Fruit fly (Drosophila melanogaster) whole organism, embryonic: ENCODE measurements around the gene snz.

Experiments used
- Ada2b ChIP-seq: fragments of 200-800 bp; sonication (Bioruptor generic); IDR thresholded peaks from 2 replicates; pipeline ENCODE4 v1.3.6; 2022; ENCODE audit warnings: missing biosample characterization, missing genetic modification characterization
- B-H1 ChIP-seq: fragments of 200-800 bp; sonication (Bioruptor generic); IDR thresholded peaks from 3 replicates; pipeline ENCODE4 v1.3.6; 2022; ENCODE audit warnings: missing biosample characterization, missing genetic modification characterization
- C15 ChIP-seq: fragments of 200-800 bp; sonication (Bioruptor generic); IDR thresholded peaks from 3 replicates; pipeline ENCODE4 v1.3.6; 2022; ENCODE audit warnings: missing biosample characterization, missing genetic modification characterization
- CG11695 ChIP-seq: fragments of 200-800 bp; sonication (Bioruptor generic); IDR thresholded peaks from 3 replicates; pipeline ENCODE4 v1.3.6; 2022; ENCODE audit warnings: missing biosample characterization, missing genetic modification characterization
- CG12155 ChIP-seq: fragments of 200-800 bp; sonication (Bioruptor generic); optimal IDR thresholded peaks from 3 replicates; lab custom pipeline; 2016; ENCODE audit warnings: missing biosample characterization, missing genetic modification characterization
- CG14667 ChIP-seq: fragments of 200-800 bp; sonication (Bioruptor generic); IDR thresholded peaks from 2 replicates; pipeline ENCODE4 v1.3.6; 2022; ENCODE audit warnings: missing biosample characterization, missing genetic modification characterization
- CG15011 ChIP-seq: fragments of 200-800 bp; sonication (Bioruptor generic); optimal IDR thresholded peaks from 3 replicates; lab custom pipeline; 2018; ENCODE audit warnings: missing biosample characterization, mild to moderate bottlenecking, missing genetic modification characterization
- CG15514 ChIP-seq: fragments of 200-800 bp; sonication (Bioruptor generic); optimal IDR thresholded peaks from 3 replicates; lab custom pipeline; 2017; ENCODE audit warnings: missing biosample characterization, missing genetic modification characterization, mild to moderate bottlenecking, moderate library complexity, missing genetic modification reagents
- CG1647 ChIP-seq: fragments of 200-800 bp; sonication (Bioruptor generic); optimal IDR thresholded peaks from 3 replicates; lab custom pipeline; 2016; ENCODE audit warnings: missing biosample characterization, missing genetic modification characterization
- CG16813 ChIP-seq: fragments of 200-800 bp; sonication (Bioruptor generic); IDR thresholded peaks from 3 replicates; pipeline ENCODE4 v1.3.6; 2022; ENCODE audit warnings: missing biosample characterization, missing genetic modification characterization; ENCODE audit not compliant: partially characterized antibody
- CG17361 ChIP-seq: fragments of 200-800 bp; sonication (Bioruptor generic); IDR thresholded peaks from 3 replicates; pipeline ENCODE4 v1.3.6; 2022; ENCODE audit warnings: missing biosample characterization, missing genetic modification characterization
- CG17385 ChIP-seq: fragments of 200-800 bp; sonication (Bioruptor generic); optimal IDR thresholded peaks from 3 replicates; lab custom pipeline; 2018; ENCODE audit warnings: missing biosample characterization, mild to moderate bottlenecking, missing genetic modification characterization
- CG1832 ChIP-seq: fragments of 200-800 bp; sonication (Bioruptor generic); optimal IDR thresholded peaks from 2 replicates; lab custom pipeline; 2017; ENCODE audit warnings: missing biosample characterization, mild to moderate bottlenecking, missing genetic modification characterization, inconsistent platforms
- CG3065 ChIP-seq: fragments of 200-800 bp; sonication (Bioruptor generic); optimal IDR thresholded peaks from 2 replicates; lab custom pipeline; 2016; ENCODE audit warnings: missing biosample characterization, missing genetic modification characterization
- CG31365 ChIP-seq: fragments of 200-800 bp; sonication (Bioruptor generic); optimal IDR thresholded peaks from 2 replicates; lab custom pipeline; 2018; ENCODE audit warnings: missing biosample characterization, mild to moderate bottlenecking, missing genetic modification characterization
- CG32767 ChIP-seq: fragments of 200-800 bp; sonication (Bioruptor generic); IDR thresholded peaks from 2 replicates; pipeline ENCODE4 v1.3.6; 2022; ENCODE audit warnings: missing biosample characterization, missing genetic modification characterization
- CG4404 ChIP-seq: fragments of 200-800 bp; sonication (Bioruptor generic); IDR thresholded peaks from 2 replicates; pipeline ENCODE4 v1.3.6; 2022; ENCODE audit warnings: missing biosample characterization, missing genetic modification characterization
- CG6765 ChIP-seq: fragments of 200-800 bp; sonication (Bioruptor generic); optimal IDR thresholded peaks from 3 replicates; lab custom pipeline; 2017; ENCODE audit warnings: missing biosample characterization, mild to moderate bottlenecking, missing genetic modification characterization
- CG7372 ChIP-seq: fragments of 200-800 bp; sonication (Bioruptor generic); IDR thresholded peaks from 2 replicates; pipeline ENCODE4 v1.3.6; 2022; ENCODE audit warnings: missing biosample characterization, missing genetic modification characterization
- Dfd ChIP-seq, 2 experiments: fragments of >200 bp; optimal IDR thresholded peaks; 2 replicates each; lab custom pipeline; 2017; ENCODE audit warnings: missing biosample characterization in 2 of 2, missing genetic modification characterization in 2 of 2
- Dip2 ChIP-seq: fragments of 200-800 bp; sonication (Bioruptor generic); IDR thresholded peaks from 2 replicates; pipeline ENCODE4 v1.3.6; 2022; ENCODE audit warnings: missing biosample characterization, missing genetic modification characterization
- Drgx ChIP-seq: fragments of 200-800 bp; sonication (Bioruptor generic); IDR thresholded peaks from 2 replicates; pipeline ENCODE4 v1.3.6; 2022; ENCODE audit warnings: missing biosample characterization, missing genetic modification characterization
- E2f2 ChIP-seq: fragments of 200-800 bp; sonication (Bioruptor generic); IDR thresholded peaks from 2 replicates; pipeline ENCODE4 v1.3.6; 2022; ENCODE audit warnings: missing biosample characterization, missing genetic modification characterization
- ERR ChIP-seq: fragments of 200-800 bp; sonication (Bioruptor generic); optimal IDR thresholded peaks from 2 replicates; lab custom pipeline; 2016; ENCODE audit warnings: missing biosample characterization, missing genetic modification characterization
- Ets97D ChIP-seq: fragments of 200-800 bp; sonication (Bioruptor generic); optimal IDR thresholded peaks from 3 replicates; lab custom pipeline; 2016; ENCODE audit warnings: missing biosample characterization, missing genetic modification characterization
- Hand ChIP-seq: fragments of 200-800 bp; sonication (Bioruptor generic); optimal IDR thresholded peaks from 2 replicates; lab custom pipeline; 2017; ENCODE audit warnings: mild to moderate bottlenecking, missing biosample characterization, missing genetic modification reagents, missing genetic modification characterization
- NC2α ChIP-seq: fragments of 200-800 bp; sonication (Bioruptor generic); optimal IDR thresholded peaks from 2 replicates; lab custom pipeline; 2016; ENCODE audit warnings: missing biosample characterization, missing genetic modification characterization
- Rfx ChIP-seq: fragments of 200-800 bp; sonication (Bioruptor generic); IDR thresholded peaks from 2 replicates; pipeline ENCODE4 v1.3.6; 2022; ENCODE audit warnings: missing biosample characterization, missing genetic modification characterization
- Ssrp ChIP-seq: fragments of 200-800 bp; sonication (Bioruptor generic); optimal IDR thresholded peaks from 2 replicates; lab custom pipeline; 2018; ENCODE audit warnings: missing biosample characterization, mild to moderate bottlenecking, missing genetic modification characterization, moderate library complexity
- Usf ChIP-seq: fragments of 200-800 bp; sonication (Bioruptor generic); optimal IDR thresholded peaks from 2 replicates; lab custom pipeline; 2017; ENCODE audit warnings: missing genotype, missing biosample characterization, missing genetic modification characterization
- ato ChIP-seq: fragments of 200-800 bp; sonication (Bioruptor generic); IDR thresholded peaks from 2 replicates; pipeline ENCODE4 v1.3.6; 2022; ENCODE audit warnings: missing biosample characterization, missing genetic modification characterization; ENCODE audit not compliant: partially characterized antibody
- chn ChIP-seq: fragments of 200-800 bp; sonication (Bioruptor generic); optimal IDR thresholded peaks from 2 replicates; lab custom pipeline; 2016; ENCODE audit warnings: missing biosample characterization, missing genetic modification characterization
- corto ChIP-seq: fragments of 200-800 bp; sonication (Bioruptor generic); optimal IDR thresholded peaks from 2 replicates; lab custom pipeline; 2016; ENCODE audit warnings: missing biosample characterization, mild to moderate bottlenecking, missing genetic modification characterization, moderate library complexity
- croc ChIP-seq: fragments of 200-800 bp; sonication (Bioruptor generic); conservative IDR thresholded peaks from 3 replicates; pipeline ENCODE4 v1.3.6; 2022; ENCODE audit warnings: missing biosample characterization, missing genetic modification characterization
- cwo ChIP-seq: fragments of 200-800 bp; sonication (Bioruptor generic); optimal IDR thresholded peaks from 3 replicates; lab custom pipeline; 2017; ENCODE audit warnings: missing biosample characterization, missing genetic modification characterization, mild to moderate bottlenecking, moderate library complexity, missing genetic modification reagents
- disco-r ChIP-seq: fragments of 200-800 bp; sonication (Bioruptor generic); optimal IDR thresholded peaks from 2 replicates; lab custom pipeline; 2016; ENCODE audit warnings: missing biosample characterization, missing genetic modification characterization
- gro ChIP-seq: fragments of 200-800 bp; sonication (Bioruptor generic); optimal IDR thresholded peaks from 2 replicates; lab custom pipeline; 2016; ENCODE audit warnings: missing biosample characterization, missing genetic modification characterization
- jigr1 ChIP-seq: fragments of 200-800 bp; sonication (Bioruptor generic); IDR thresholded peaks from 3 replicates; pipeline ENCODE4 v1.3.6; 2022; ENCODE audit warnings: missing biosample characterization, missing genetic modification characterization
- jing ChIP-seq: fragments of 200-800 bp; sonication (Bioruptor generic); optimal IDR thresholded peaks from 2 replicates; lab custom pipeline; 2018; ENCODE audit warnings: missing biosample characterization, mild to moderate bottlenecking, missing genetic modification characterization
- lbe ChIP-seq: fragments of 200-800 bp; sonication (Bioruptor generic); optimal IDR thresholded peaks from 2 replicates; lab custom pipeline; 2016; ENCODE audit warnings: missing biosample characterization, mild to moderate bottlenecking, missing genetic modification characterization
- mam ChIP-seq: fragments of 200-800 bp; sonication (Bioruptor generic); optimal IDR thresholded peaks from 3 replicates; lab custom pipeline; 2016; ENCODE audit warnings: missing biosample characterization, missing genetic modification characterization
- nau ChIP-seq: fragments of 200-800 bp; sonication (Bioruptor generic); optimal IDR thresholded peaks from 3 replicates; lab custom pipeline; 2017; ENCODE audit warnings: missing biosample characterization, mild to moderate bottlenecking, missing genetic modification characterization, missing genetic modification reagents
- nom ChIP-seq: fragments of 200-800 bp; sonication (Bioruptor generic); optimal IDR thresholded peaks from 2 replicates; lab custom pipeline; 2017; ENCODE audit warnings: missing biosample characterization, missing genetic modification characterization, mild to moderate bottlenecking, moderate library complexity, missing genetic modification reagents
- p53 ChIP-seq: fragments of 200-800 bp; sonication (Bioruptor generic); optimal IDR thresholded peaks from 2 replicates; lab custom pipeline; 2016; ENCODE audit warnings: missing biosample characterization, missing genetic modification characterization
- pzg ChIP-seq: fragments of 200-800 bp; sonication (Bioruptor generic); optimal IDR thresholded peaks from 3 replicates; lab custom pipeline; 2018; ENCODE audit warnings: missing biosample characterization, mild to moderate bottlenecking, missing genetic modification characterization, moderate library complexity
- sima ChIP-seq: fragments of 200-800 bp; sonication (Bioruptor generic); optimal IDR thresholded peaks from 2 replicates; lab custom pipeline; 2016; ENCODE audit warnings: missing biosample characterization, missing genetic modification characterization
- vnd ChIP-seq: fragments of 200-800 bp; sonication (Bioruptor generic); IDR thresholded peaks from 3 replicates; pipeline ENCODE4 v1.3.6; 2022; ENCODE audit warnings: missing biosample characterization, missing genetic modification characterization; ENCODE audit not compliant: partially characterized antibody
- wor ChIP-seq: fragments of 200-800 bp; sonication (Bioruptor generic); IDR thresholded peaks from 2 replicates; pipeline ENCODE4 v1.3.6; 2022; ENCODE audit warnings: missing biosample characterization, missing genetic modification characterization
- zf30C ChIP-seq: fragments of 200-800 bp; sonication (Bioruptor generic); optimal IDR thresholded peaks from 3 replicates; lab custom pipeline; 2018; ENCODE audit warnings: missing biosample characterization, mild to moderate bottlenecking, missing genetic modification characterization

The snz gene

dm6 chrX:7901153-7902038, 10.5 kb upstream of the snz start, which contains the start of the genes RpS6 and bys (continued):
- TF ChIP-seq lbe (GFP tag; lab: Kevin White, UChicago) (peak; percentile 56), CG15011 (GFP tag; lab: Kevin White, UChicago) (no peak), Rfx (GFP tag; lab: Robert Waterston, UW) (peak; percentile 79), zf30C (peak; percentile 10), CG17385 (peak; percentile 63), NC2α (no peak), Ets97D (GFP tag; lab: Kevin White, UChicago) (peak; percentile 96), Dfd (GFP tag; optimal IDR thresholded peaks at IDR 0.05; lab: Kevin White, UChicago) (no peak), CG16813 (GFP tag; lab: Robert Waterston, UW) (peak; percentile 87), E2f2 (GFP tag; lab: Robert Waterston, UW) (peak; percentile 9; the same call in 1 of the 2 replicates), Dip2 (GFP tag; lab: Robert Waterston, UW) (no peak), CG12155 (peak; percentile 16), CG11695 (GFP tag; lab: Robert Waterston, UW) (0 out of 3 replicates have a peak, but pooled peaks have one; percentile 31), CG14667 (peak; percentile 27; the same call in 1 of the 2 replicates), pzg (GFP tag; lab: Kevin White, UChicago) (peak; percentile 58), p53 (peak; percentile 21), cwo (GFP tag; lab: Kevin White, UChicago) (peak; percentile 60), Hand (GFP tag; lab: Kevin White, UChicago) (no peak), wor (GFP tag; lab: Robert Waterston, UW) (no peak), CG17361 (peak; percentile 82), nom (GFP tag; lab: Kevin White, UChicago) (peak; percentile 82), CG1647 (GFP tag; lab: Kevin White, UChicago) (no peak), jigr1 (no peak), Ada2b (GFP tag; lab: Robert Waterston, UW) (peak; percentile 40; the same call in 1 of the 2 replicates), C15 (no peak), vnd (GFP tag; lab: Robert Waterston, UW) (peak; percentile 78), CG31365 (tag; lab: Kevin White, UChicago) (peak; percentile 6), mam (GFP tag; lab: Kevin White, UChicago) (peak; percentile 31), Ssrp (tag; lab: Kevin White, UChicago) (no peak), gro (GFP tag; lab: Kevin White, UChicago) (peak; percentile 62), B-H1 (GFP tag; lab: Robert Waterston, UW) (peak; percentile 14; the same call in 1 of the 3 replicates), CG15514 (GFP tag; lab: Kevin White, UChicago) (peak; percentile 22), CG7372 (GFP tag; lab: Robert Waterston, UW) (no peak), disco-r (GFP tag; lab: Kevin White, UChicago) (peak; percentile 7), croc (GFP tag; lab: Robert Waterston, UW) (no peak), CG1832 (GFP tag; lab: Kevin White, UChicago) (no peak), chn (GFP tag; lab: Kevin White, UChicago) (peak; percentile 37), sima (no peak), ERR (GFP tag; lab: Kevin White, UChicago) (no peak), nau (no peak), Drgx (peak; percentile 49), CG4404 (no peak), CG32767 (GFP tag; lab: Robert Waterston, UW) (no peak), Usf (GFP tag; lab: Kevin White, UChicago) (no peak), corto (GFP tag; lab: Kevin White, UChicago) (no peak), jing (GFP tag; lab: Kevin White, UChicago) (no peak), ato (peak; percentile 76), CG3065 (GFP tag; lab: Kevin White, UChicago) (no peak), CG6765 (peak; percentile 75)
